Fruit fly (Drosophila melanogaster): ENCODE measurements around the gene CG34377.
A peak's percentile ranks its signal among the peaks of the same experiment; 100 is the strongest.

Gene CG34377

DNA sequence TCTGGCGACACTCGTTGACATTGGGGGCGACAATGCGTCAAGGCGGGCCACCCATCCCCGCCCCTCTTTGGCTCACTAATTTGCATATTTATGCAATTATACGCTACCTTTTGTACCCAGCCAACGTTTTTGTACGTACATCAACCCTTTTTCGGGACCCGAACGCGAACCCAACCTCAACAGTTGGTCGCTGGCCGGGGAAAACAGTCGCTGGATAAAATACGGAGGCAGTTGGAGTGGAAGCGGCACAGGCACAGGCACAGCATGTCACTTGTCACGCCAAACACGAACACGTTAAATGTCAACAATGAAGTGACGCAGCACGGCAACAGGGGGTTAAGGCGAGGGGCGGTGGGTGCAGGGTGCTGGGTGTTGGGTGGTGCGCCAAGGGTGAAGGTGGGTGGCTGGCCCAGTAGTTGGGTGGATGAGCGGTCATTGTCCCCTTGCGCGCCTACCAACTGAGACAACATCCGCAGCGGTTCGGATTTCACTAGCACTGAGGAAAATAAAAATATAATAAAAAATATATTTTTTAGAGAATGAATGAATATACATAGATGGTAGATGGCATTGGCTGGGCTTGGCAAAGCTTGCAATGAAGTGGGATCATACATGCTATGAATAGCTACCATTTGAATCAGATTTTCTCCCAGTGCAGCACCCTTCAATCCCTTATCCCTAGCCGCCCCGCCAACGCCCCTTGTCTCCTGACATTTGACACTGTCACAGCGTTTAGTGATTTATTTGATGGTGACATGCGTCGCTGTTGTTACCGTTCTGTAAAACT is 63.0 kb downstream of the CG34377 start (continued):
- TF ChIP-seq CkIIα-i1 (GFP tag; IDR thresholded peaks at IDR 0.05) (no peak), Hr3 (GFP tag; optimal IDR thresholded peaks at IDR 0.05) (no peak), sd (tag; optimal IDR thresholded peaks at IDR 0.05) (no peak), chm (GFP tag; IDR thresholded peaks at IDR 0.05) (no peak), NFAT (GFP tag; IDR thresholded peaks at IDR 0.05) (no peak), her (GFP tag; optimal IDR thresholded peaks at IDR 0.05) (no peak), CG7987 (GFP tag; optimal IDR thresholded peaks at IDR 0.05) (no peak), BEAF-32 (GFP tag; optimal IDR thresholded peaks at IDR 0.05) (no peak), croc (GFP tag; conservative IDR thresholded peaks at IDR 0.05) (no peak), lilli (GFP tag; optimal IDR thresholded peaks at IDR 0.05) (no peak), CG8089 (GFP tag; optimal IDR thresholded peaks at IDR 0.05) (no peak), CG17359 (tag; optimal IDR thresholded peaks at IDR 0.05) (peak; percentile 12), trem (tag; optimal IDR thresholded peaks at IDR 0.05) (no peak), CG1529 (GFP tag; optimal IDR thresholded peaks at IDR 0.05) (no peak), TFAM (GFP tag; optimal IDR thresholded peaks at IDR 0.05) (no peak), CG15479 (GFP tag; optimal IDR thresholded peaks at IDR 0.05) (no peak), CG10321 (GFP tag; IDR thresholded peaks at IDR 0.05) (no peak), CG8281 (tag; optimal IDR thresholded peaks at IDR 0.05) (no peak), CG13775 (GFP tag; optimal IDR thresholded peaks at IDR 0.05) (no peak), Antp (GFP tag; optimal IDR thresholded peaks at IDR 0.05) (no peak), CG33557 (GFP tag; optimal IDR thresholded peaks at IDR 0.05) (no peak), CG16813 (GFP tag; IDR thresholded peaks at IDR 0.05; ENCODE audit: partially characterized antibody) (no peak), btn (GFP tag; optimal IDR thresholded peaks at IDR 0.05) (no peak), zf30C (GFP tag; optimal IDR thresholded peaks at IDR 0.05) (peak; percentile 32), grn (GFP tag; optimal IDR thresholded peaks at IDR 0.05) (no peak), emc (GFP tag; optimal IDR thresholded peaks at IDR 0.05) (no peak), Side (GFP tag; optimal IDR thresholded peaks at IDR 0.05) (no peak), CG4617 (GFP tag; optimal IDR thresholded peaks at IDR 0.05; ENCODE audit: borderline replicate concordance) (no peak), CG10209 (GFP tag; optimal IDR thresholded peaks at IDR 0.05) (peak; percentile 26), gcm (GFP tag; optimal IDR thresholded peaks at IDR 0.05) (no peak), GATAe (GFP tag; conservative IDR thresholded peaks at IDR 0.05) (no peak), schlank (tag; optimal IDR thresholded peaks at IDR 0.05) (no peak), zfh2 (GFP tag; optimal IDR thresholded peaks at IDR 0.05) (no peak), pita (GFP tag; optimal IDR thresholded peaks at IDR 0.05) (no peak), tup (GFP tag; optimal IDR thresholded peaks at IDR 0.05) (no peak), CG10274 (GFP tag; optimal IDR thresholded peaks at IDR 0.05) (no peak), sim (GFP tag; IDR thresholded peaks at IDR 0.05) (0 out of 2 replicates have a peak, but pooled peaks have one; percentile 43), Hmr (GFP tag; optimal IDR thresholded peaks at IDR 0.05) (no peak), caup (GFP tag; optimal IDR thresholded peaks at IDR 0.05; ENCODE audit: severe bottlenecking) (no peak), Doc2 (GFP tag; IDR thresholded peaks at IDR 0.05) (no peak), jing (GFP tag; optimal IDR thresholded peaks at IDR 0.05) (no peak), p53 (GFP tag; optimal IDR thresholded peaks at IDR 0.05) (no peak), D19B (GFP tag; optimal IDR thresholded peaks at IDR 0.05) (no peak), CG12744 (GFP tag; optimal IDR thresholded peaks at IDR 0.05) (no peak), vnd (GFP tag; IDR thresholded peaks at IDR 0.05; ENCODE audit: partially characterized antibody) (no peak), pan (optimal IDR thresholded peaks at IDR 0.05) (no peak), pan (GFP tag; optimal IDR thresholded peaks at IDR 0.05 in 1 of 2, IDR thresholded peaks at IDR 0.05 in 1 of 2) (no peak), CG42726 (GFP tag; IDR thresholded peaks at IDR 0.05; ENCODE audit: partially characterized antibody) (no peak), MTF-1 (GFP tag; optimal IDR thresholded peaks at IDR 0.05; ENCODE audit: borderline replicate concordance) (no peak)
